Fruit fly (Drosophila melanogaster) whole organism, embryonic: ENCODE data around the gene CG33110.

ENCODE experiments used
- B-H2 ChIP-seq: fragments of 200-800 bp; sonication (Bioruptor generic); optimal IDR thresholded peaks from 2 replicates; lab custom pipeline; 2018; ENCODE audit warnings: missing biosample characterization, mild to moderate bottlenecking, missing genetic modification characterization
- Bgb ChIP-seq: fragments of 200-800 bp; sonication (Bioruptor generic); IDR thresholded peaks from 2 replicates; pipeline ENCODE4 v1.3.6; 2022; ENCODE audit warnings: missing biosample characterization, missing genetic modification characterization; ENCODE audit not compliant: partially characterized antibody
- CG10274 ChIP-seq: fragments of 200-800 bp; sonication (Bioruptor generic); optimal IDR thresholded peaks from 3 replicates; lab custom pipeline; 2017; ENCODE audit warnings: missing biosample characterization, mild to moderate bottlenecking, missing genetic modification characterization
- CG10979 ChIP-seq: fragments of 200-800 bp; sonication (Bioruptor generic); optimal IDR thresholded peaks from 2 replicates; lab custom pipeline; 2018; ENCODE audit warnings: missing biosample characterization, mild to moderate bottlenecking, missing genetic modification characterization, moderate library complexity
- CG13123 ChIP-seq: fragments of 200-800 bp; sonication (Bioruptor generic); optimal IDR thresholded peaks from 2 replicates; lab custom pipeline; 2016; ENCODE audit warnings: missing biosample characterization, missing genetic modification characterization
- CG13424 ChIP-seq: fragments of 200-800 bp; sonication (Bioruptor generic); optimal IDR thresholded peaks from 2 replicates; lab custom pipeline; 2019; ENCODE audit warnings: missing biosample characterization, mild to moderate bottlenecking, missing genetic modification characterization, moderate library complexity
- CG17802 ChIP-seq: fragments of 200-800 bp; sonication (Bioruptor generic); optimal IDR thresholded peaks from 2 replicates; lab custom pipeline; 2018; ENCODE audit warnings: missing biosample characterization, mild to moderate bottlenecking, missing genetic modification characterization, moderate library complexity
- CG18476 ChIP-seq: fragments of 200-800 bp; sonication (Bioruptor generic); optimal IDR thresholded peaks from 2 replicates; lab custom pipeline; 2016; ENCODE audit warnings: missing biosample characterization, mild to moderate bottlenecking, missing genetic modification characterization
- CG18599 ChIP-seq: fragments of 200-800 bp; sonication (Bioruptor generic); optimal IDR thresholded peaks from 3 replicates; lab custom pipeline; 2017; ENCODE audit warnings: missing biosample characterization, missing genetic modification characterization, mild to moderate bottlenecking, moderate library complexity, missing genetic modification reagents
- CG2889 ChIP-seq: fragments of 200-800 bp; sonication (Bioruptor generic); IDR thresholded peaks from 3 replicates; pipeline ENCODE4 v1.3.6; 2022; ENCODE audit warnings: missing biosample characterization, missing genetic modification characterization
- CG4424 ChIP-seq: fragments of 200-800 bp; sonication (Bioruptor generic); optimal IDR thresholded peaks from 3 replicates; lab custom pipeline; 2016; ENCODE audit warnings: missing biosample characterization, missing genetic modification characterization
- CG4854 ChIP-seq: fragments of 200-800 bp; sonication (Bioruptor generic); optimal IDR thresholded peaks from 2 replicates; lab custom pipeline; 2016; ENCODE audit warnings: missing biosample characterization, missing genetic modification characterization, inconsistent platforms
- CG6689 ChIP-seq: fragments of 200-800 bp; sonication (Bioruptor generic); IDR thresholded peaks from 2 replicates; pipeline ENCODE4 v1.3.6; 2022; ENCODE audit warnings: missing biosample characterization, missing genetic modification characterization
- CG7963 ChIP-seq: fragments of 200-800 bp; sonication (Bioruptor generic); IDR thresholded peaks from 3 replicates; pipeline ENCODE4 v1.3.6; 2022; ENCODE audit warnings: missing biosample characterization, missing genetic modification characterization; ENCODE audit not compliant: partially characterized antibody
- CG8388 ChIP-seq: fragments of 200-800 bp; sonication (Bioruptor generic); optimal IDR thresholded peaks from 2 replicates; lab custom pipeline; 2019; ENCODE audit warnings: missing biosample characterization, mild to moderate bottlenecking, missing genetic modification characterization, moderate library complexity
- Drgx ChIP-seq: fragments of 200-800 bp; sonication (Bioruptor generic); IDR thresholded peaks from 2 replicates; pipeline ENCODE4 v1.3.6; 2022; ENCODE audit warnings: missing biosample characterization, missing genetic modification characterization
- Ets97D ChIP-seq: fragments of 200-800 bp; sonication (Bioruptor generic); optimal IDR thresholded peaks from 3 replicates; lab custom pipeline; 2016; ENCODE audit warnings: missing biosample characterization, missing genetic modification characterization
- HLH54F ChIP-seq: fragments of 200-800 bp; sonication (Bioruptor generic); optimal IDR thresholded peaks from 3 replicates; lab custom pipeline; 2016; ENCODE audit warnings: missing biosample characterization, missing genetic modification characterization
- Med ChIP-seq: fragments of 200-800 bp; sonication (Bioruptor generic); peaks from one replicate; lab custom pipeline; 2016; ENCODE audit warnings: missing biosample characterization, missing genetic modification characterization, mild to moderate bottlenecking, inconsistent platforms, moderate library complexity
- Nf-YB ChIP-seq: fragments of 200-800 bp; sonication (Bioruptor generic); optimal IDR thresholded peaks from 3 replicates; lab custom pipeline; 2019; ENCODE audit warnings: missing biosample characterization, mild to moderate bottlenecking, missing genetic modification characterization, moderate library complexity
- Oli ChIP-seq: fragments of 200-800 bp; sonication (Bioruptor generic); optimal IDR thresholded peaks from 2 replicates; lab custom pipeline; 2018; ENCODE audit warnings: missing biosample characterization, mild to moderate bottlenecking, missing genetic modification characterization, moderate library complexity
- PHDP ChIP-seq: fragments of 200-800 bp; sonication (Bioruptor generic); optimal IDR thresholded peaks from 3 replicates; lab custom pipeline; 2018; ENCODE audit warnings: missing biosample characterization, mild to moderate bottlenecking, missing genetic modification characterization, moderate library complexity
- Ravus ChIP-seq: fragments of 200-800 bp; sonication (Bioruptor generic); IDR thresholded peaks from 2 replicates; pipeline ENCODE4 v1.3.6; 2022; ENCODE audit warnings: missing biosample characterization, missing genetic modification characterization
- Rx ChIP-seq: fragments of 200-800 bp; sonication (Bioruptor generic); IDR thresholded peaks from 2 replicates; pipeline ENCODE4 v1.3.6; 2022; ENCODE audit warnings: missing biosample characterization, missing genetic modification characterization
- Spps ChIP-seq: fragments of 200-800 bp; sonication (Bioruptor generic); optimal IDR thresholded peaks from 2 replicates; lab custom pipeline; 2018; ENCODE audit warnings: missing biosample characterization, mild to moderate bottlenecking, missing genetic modification characterization
- TFAM ChIP-seq: fragments of 200-800 bp; sonication (Bioruptor generic); optimal IDR thresholded peaks from 2 replicates; lab custom pipeline; 2017; ENCODE audit warnings: missing biosample characterization, missing genetic modification characterization, inconsistent platforms
- al ChIP-seq: fragments of 200-800 bp; sonication (Bioruptor generic); IDR thresholded peaks from 2 replicates; pipeline ENCODE4 v1.3.6; 2022; ENCODE audit warnings: missing biosample characterization, missing genetic modification characterization
- ato ChIP-seq: fragments of 200-800 bp; sonication (Bioruptor generic); IDR thresholded peaks from 2 replicates; pipeline ENCODE4 v1.3.6; 2022; ENCODE audit warnings: missing biosample characterization, missing genetic modification characterization; ENCODE audit not compliant: partially characterized antibody
- bsh ChIP-seq, 2 experiments: fragments of 200-800 bp; sonication (Bioruptor generic); optimal IDR thresholded peaks; 2 replicates each; lab custom pipeline; 2017 to 2018; ENCODE audit warnings: mild to moderate bottlenecking in 2 of 2, missing biosample characterization in 2 of 2, missing genetic modification characterization in 2 of 2, moderate library complexity in 1 of 2
- caup ChIP-seq: fragments of 200-800 bp; sonication (Bioruptor generic); optimal IDR thresholded peaks from 3 replicates; lab custom pipeline; 2017; ENCODE audit warnings: missing biosample characterization, mild to moderate bottlenecking, missing genetic modification characterization, moderate library complexity; ENCODE audit not compliant: severe bottlenecking
- chinmo ChIP-seq: fragments of 200-800 bp; sonication (Bioruptor generic); IDR thresholded peaks from 4 replicates; pipeline ENCODE4 v1.3.6; 2022; ENCODE audit warnings: missing biosample characterization, missing genetic modification characterization; ENCODE audit not compliant: partially characterized antibody
- dmrt11E ChIP-seq: fragments of 200-800 bp; sonication (Bioruptor generic); optimal IDR thresholded peaks from 3 replicates; lab custom pipeline; 2018; ENCODE audit warnings: missing biosample characterization, mild to moderate bottlenecking, missing genetic modification characterization, moderate library complexity
- esg ChIP-seq: fragments of 200-800 bp; sonication (Bioruptor generic); conservative IDR thresholded peaks from 2 replicates; pipeline ENCODE4 v1.3.6; 2022; ENCODE audit warnings: missing biosample characterization, missing genetic modification characterization
- gsb-n ChIP-seq: fragments of 200-800 bp; sonication (Bioruptor generic); optimal IDR thresholded peaks from 3 replicates; lab custom pipeline; 2018; ENCODE audit warnings: missing biosample characterization, mild to moderate bottlenecking, missing genetic modification characterization
- lilli ChIP-seq: fragments of 200-800 bp; sonication (Bioruptor generic); optimal IDR thresholded peaks from 3 replicates; lab custom pipeline; 2016; ENCODE audit warnings: missing biosample characterization, missing genetic modification characterization
- mld ChIP-seq: fragments of 200-800 bp; sonication (Bioruptor generic); IDR thresholded peaks from 3 replicates; pipeline ENCODE4 v1.3.6; 2022; ENCODE audit warnings: missing biosample characterization, missing genetic modification characterization; ENCODE audit not compliant: partially characterized antibody
- org-1 ChIP-seq: fragments of 200-800 bp; sonication (Bioruptor generic); optimal IDR thresholded peaks from 2 replicates; lab custom pipeline; 2017; ENCODE audit warnings: missing biosample characterization, missing genetic modification characterization
- p53 ChIP-seq: fragments of 200-800 bp; sonication (Bioruptor generic); optimal IDR thresholded peaks from 2 replicates; lab custom pipeline; 2016; ENCODE audit warnings: missing biosample characterization, missing genetic modification characterization
- pros ChIP-seq: fragments of 200-800 bp; sonication (Bioruptor generic); optimal IDR thresholded peaks from 3 replicates; lab custom pipeline; 2019; ENCODE audit warnings: missing biosample characterization, mild to moderate bottlenecking, missing genetic modification characterization, moderate library complexity
- pum ChIP-seq: fragments of 200-800 bp; sonication (Bioruptor generic); optimal IDR thresholded peaks from 2 replicates; lab custom pipeline; 2016; ENCODE audit warnings: missing biosample characterization, missing genetic modification characterization
- sc ChIP-seq, 3 experiments: fragments of >200 bp in 2 of 3; fragments of 200-800 bp in 1 of 3; sonication (Bioruptor generic) in 1 of 3; optimal IDR thresholded peaks; 2 replicates in 2 of 3; 3 replicates in 1 of 3; lab custom pipeline; 2017; ENCODE audit warnings: mild to moderate bottlenecking in 1 of 3, missing biosample characterization in 1 of 3, missing genetic modification characterization in 1 of 3, missing genetic modification reagents in 1 of 3
- sisA ChIP-seq: fragments of 200-800 bp; sonication (Bioruptor generic); IDR thresholded peaks from 2 replicates; pipeline ENCODE4 v1.3.6; 2022; ENCODE audit warnings: missing biosample characterization, missing genetic modification characterization
- slp2 ChIP-seq: fragments of 200-800 bp; sonication (Bioruptor generic); optimal IDR thresholded peaks from 2 replicates; lab custom pipeline; 2016; ENCODE audit warnings: missing biosample characterization, missing genetic modification characterization
- tio ChIP-seq: fragments of 200-800 bp; sonication (Bioruptor generic); optimal IDR thresholded peaks from 2 replicates; lab custom pipeline; 2017; ENCODE audit warnings: missing biosample characterization, missing genetic modification characterization, inconsistent platforms
- toy ChIP-seq: fragments of 200-800 bp; sonication (Bioruptor generic); IDR thresholded peaks from 2 replicates; pipeline ENCODE4 v1.3.6; 2022; ENCODE audit warnings: missing biosample characterization, missing genetic modification characterization
- ttk ChIP-seq: fragments of 200-800 bp; sonication (Bioruptor generic); IDR thresholded peaks from 2 replicates; pipeline ENCODE4 v2.1.2; 2022; ENCODE audit warnings: missing biosample characterization, missing genetic modification characterization
- tx ChIP-seq: fragments of 200-800 bp; sonication (Bioruptor generic); optimal IDR thresholded peaks from 2 replicates; lab custom pipeline; 2016; ENCODE audit warnings: missing biosample characterization, missing genetic modification characterization
- zfh1 ChIP-seq: fragments of 200-800 bp; sonication (Bioruptor generic); IDR thresholded peaks from 3 replicates; pipeline ENCODE4 v1.3.6; 2022; ENCODE audit warnings: missing biosample characterization, missing genetic modification characterization

The CG33110 gene

dm6 chr3R:22590668-22591275 lies 20.8 kb downstream of the CG33110 start (continued):
- TF ChIP-seq lilli (GFP tag; lab: Kevin White, UChicago): peak; percentile 55
- peak; percentile 17 for TF ChIP-seq Ets97D (GFP tag; lab: Kevin White, UChicago)
- peak; percentile 72 for TF ChIP-seq tio (GFP tag; lab: Kevin White, UChicago)
- peak; percentile 45 for TF ChIP-seq slp2 (GFP tag; lab: Kevin White, UChicago)
- TF ChIP-seq CG6689: peak; percentile 35; the same call in 1 of the 2 replicates
- TF ChIP-seq PHDP (tag; lab: Kevin White, UChicago): peak; percentile 65
- peak; percentile 85 for TF ChIP-seq Med
- no peak for TF ChIP-seq sc (optimal IDR thresholded peaks at IDR 0.05; lab: Kevin White, UChicago)
- peak; percentile 79 for TF ChIP-seq sc (GFP tag; optimal IDR thresholded peaks at IDR 0.05; lab: Kevin White, UChicago)
- no peak for TF ChIP-seq CG7963
- TF ChIP-seq B-H2 (GFP tag; lab: Kevin White, UChicago): no peak
- TF ChIP-seq dmrt11E (tag; lab: Kevin White, UChicago): peak; percentile 85
- peak; percentile 80 for TF ChIP-seq gsb-n (tag; lab: Kevin White, UChicago)
- peak; percentile 22 for TF ChIP-seq CG18599
- TF ChIP-seq Ravus (GFP tag; lab: Robert Waterston, UW): no peak
- peak; percentile 13 for TF ChIP-seq HLH54F (GFP tag; lab: Kevin White, UChicago)
- TF ChIP-seq toy (GFP tag; lab: Robert Waterston, UW): no peak
- TF ChIP-seq ato: no peak
- no peak for TF ChIP-seq mld (GFP tag; lab: Robert Waterston, UW)
- TF ChIP-seq tx (GFP tag; lab: Kevin White, UChicago): peak; percentile 36
- TF ChIP-seq CG10274 (GFP tag; lab: Kevin White, UChicago): no peak
- 0 out of 2 replicates have a peak, but pooled peaks have one; percentile 34 for TF ChIP-seq ttk (GFP tag; lab: Robert Waterston, UW)
- no peak for TF ChIP-seq Bgb (GFP tag; lab: Robert Waterston, UW)
- peak; percentile 51; the same call in 1 of the 4 replicates for TF ChIP-seq chinmo (GFP tag; lab: Robert Waterston, UW)
- TF ChIP-seq Nf-YB (GFP tag; lab: Kevin White, UChicago): peak; percentile 38
- TF ChIP-seq p53 (GFP tag; lab: Kevin White, UChicago): no peak
- TF ChIP-seq Oli (tag; lab: Kevin White, UChicago): peak; percentile 82
- peak; percentile 86 for TF ChIP-seq CG10979 (tag; lab: Kevin White, UChicago)
- TF ChIP-seq pum (GFP tag; lab: Kevin White, UChicago): peak; percentile 47
- peak; percentile 64 for TF ChIP-seq org-1 (GFP tag; lab: Kevin White, UChicago)
- TF ChIP-seq Spps (tag; lab: Kevin White, UChicago): peak; percentile 37
- no peak for TF ChIP-seq pros
- TF ChIP-seq CG18476 (GFP tag; lab: Kevin White, UChicago): peak; percentile 37
- peak; percentile 57 for TF ChIP-seq CG4424 (GFP tag; lab: Kevin White, UChicago)
- TF ChIP-seq CG8388 (GFP tag; lab: Kevin White, UChicago): peak; percentile 77
- TF ChIP-seq zfh1: peak; percentile 66; the same call in 2 of the 3 replicates
- TF ChIP-seq Rx (GFP tag; lab: Robert Waterston, UW): no peak
- peak; percentile 28 for TF ChIP-seq TFAM (GFP tag; lab: Kevin White, UChicago)
- peak; percentile 18 for TF ChIP-seq CG13123
- TF ChIP-seq CG4854 (GFP tag; lab: Kevin White, UChicago): no peak
- peak; percentile 69 for TF ChIP-seq CG13424 (tag; lab: Kevin White, UChicago)
- peak; percentile 62; the same call in 1 of the 2 replicates for TF ChIP-seq Drgx (GFP tag; lab: Robert Waterston, UW)
- no peak for TF ChIP-seq al (GFP tag; lab: Robert Waterston, UW)
- peak; percentile 37 for TF ChIP-seq esg (GFP tag; lab: Robert Waterston, UW)
- peak; percentile 12 for TF ChIP-seq CG17802 (tag; lab: Kevin White, UChicago)
- peak; percentile 47; the same call in 1 of the 2 replicates for TF ChIP-seq sisA (GFP tag; lab: Robert Waterston, UW)
- peak; percentile 46 for TF ChIP-seq caup (GFP tag; lab: Kevin White, UChicago)
- TF ChIP-seq CG2889 (GFP tag; lab: Robert Waterston, UW): no peak
- peak; percentile 50 to 70 for TF ChIP-seq bsh (GFP tag; optimal IDR thresholded peaks at IDR 0.05; lab: Kevin White, UChicago)
